Worm (Caenorhabditis elegans): ENCODE results near the gene C44C10.12.
A peak's percentile ranks its signal among the peaks of the same experiment; 100 is the strongest.

The C44C10.12 gene

DNA sequence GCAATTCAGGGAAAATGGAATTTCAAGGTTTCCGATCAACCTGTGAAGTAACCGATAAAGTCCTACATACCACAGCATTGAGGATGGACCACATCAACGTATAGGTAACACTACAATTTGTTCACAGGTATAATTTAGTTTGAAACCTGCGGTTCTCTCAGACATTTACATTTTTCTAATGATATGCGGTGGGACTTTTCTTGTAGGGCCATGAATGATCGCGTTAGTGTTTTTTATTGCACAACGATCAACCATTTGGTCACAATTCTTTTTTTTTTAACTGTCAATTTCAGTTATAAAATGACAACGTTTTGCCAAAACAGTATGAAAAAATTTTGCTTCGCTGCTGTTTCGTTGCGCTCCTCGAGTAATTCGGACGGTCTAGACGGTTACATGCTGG is at the start of gene C44C10.12:
C44C10.12 (plus strand) TSS at position 301 of the 400 bp plus-strand sequence.
- no peak for TF ChIP-seq zag-1 (tag; optimal IDR thresholded peaks at IDR 0.05)

DNA sequence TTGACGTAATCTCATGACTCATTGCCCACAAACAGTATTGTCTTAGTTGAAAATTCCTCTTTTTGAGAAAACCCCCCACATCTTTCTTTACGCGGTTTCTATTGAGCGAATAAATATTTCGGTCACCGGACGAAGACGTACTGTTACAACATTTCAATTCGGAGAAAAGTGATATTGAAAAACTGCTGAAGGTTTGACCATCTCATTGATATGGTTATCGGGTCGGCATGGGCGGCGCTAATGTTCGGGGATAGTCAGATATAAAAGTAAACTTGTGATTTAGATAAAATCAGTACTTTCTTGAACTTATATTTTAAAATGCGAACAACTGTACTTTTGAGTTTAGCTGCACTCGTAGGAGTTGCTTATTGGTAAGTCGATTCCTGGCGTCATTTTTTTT is 49.6 kb upstream of the C44C10.12 start, which contains the start of gene T04F8.8:
T04F8.8 (plus strand) TSS at position 301 of the 400 bp plus-strand sequence.
- peak; percentile 10 for TF ChIP-seq nhr-71 (tag; optimal IDR thresholded peaks at IDR 0.05)
- TF ChIP-seq elt-3 (tag; optimal IDR thresholded peaks at IDR 0.05): peak in 1 of 6 experiments; percentile 16
- peak; percentile 22 for TF ChIP-seq lin-14 (GFP tag; optimal IDR thresholded peaks at IDR 0.05)
- peak; percentile 47 for TF ChIP-seq blmp-1 (tag; optimal IDR thresholded peaks at IDR 0.05)
- no peak for TF ChIP-seq sup-37 (GFP tag; optimal IDR thresholded peaks at IDR 0.05)

DNA sequence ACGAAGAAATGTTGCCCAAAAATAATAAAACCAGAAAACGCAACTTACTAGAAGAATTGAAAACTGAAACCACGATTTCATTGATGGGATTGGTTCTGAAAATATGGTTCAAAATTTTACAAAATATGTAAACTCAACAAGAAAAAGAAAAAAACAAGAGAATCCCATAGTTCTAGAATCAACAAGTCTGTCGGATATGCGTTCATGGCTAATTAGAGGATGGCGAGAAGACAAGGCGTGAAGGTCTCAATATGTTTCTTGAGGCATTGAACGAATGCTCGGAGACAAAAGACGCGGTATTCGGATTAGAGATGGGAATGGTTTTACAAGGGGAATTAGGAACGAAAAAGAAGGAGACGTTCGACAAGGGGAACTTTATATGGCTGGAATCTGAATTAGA is 46.0 kb upstream of the C44C10.12 start, which contains the start of gene cutl-11:
cutl-11 (minus strand) TSS at position 101 of the 400 bp plus-strand sequence.
- TF ChIP-seq C04F5.9 (tag; optimal IDR thresholded peaks at IDR 0.05) (no peak), fkh-10 (GFP tag; optimal IDR thresholded peaks at IDR 0.05) (no peak), aha-1 (tag; optimal IDR thresholded peaks at IDR 0.05) (no peak), ama-1 (optimal IDR thresholded peaks at IDR 0.05) (no peak), nhr-11 (tag; optimal IDR thresholded peaks at IDR 0.05) (no peak), F16B12.6 (tag; optimal IDR thresholded peaks at IDR 0.05) (no peak), unc-62 (GFP tag; optimal IDR thresholded peaks at IDR 0.05) (no peak), snpc-4 (tag; optimal IDR thresholded peaks at IDR 0.05) (no peak), C34B4.2 (tag; optimal IDR thresholded peaks at IDR 0.05) (no peak), C16A3.4 (tag; optimal IDR thresholded peaks at IDR 0.05) (no peak), egl-27 (tag; optimal IDR thresholded peaks at IDR 0.05) (no peak), nhr-20 (tag; optimal IDR thresholded peaks at IDR 0.05) (no peak), nhr-90 (tag; optimal IDR thresholded peaks at IDR 0.05; ENCODE audit: poor library complexity) (no peak), vab-15 (tag; optimal IDR thresholded peaks at IDR 0.05) (no peak), dsc-1 (tag; optimal IDR thresholded peaks at IDR 0.05) (no peak)

DNA sequence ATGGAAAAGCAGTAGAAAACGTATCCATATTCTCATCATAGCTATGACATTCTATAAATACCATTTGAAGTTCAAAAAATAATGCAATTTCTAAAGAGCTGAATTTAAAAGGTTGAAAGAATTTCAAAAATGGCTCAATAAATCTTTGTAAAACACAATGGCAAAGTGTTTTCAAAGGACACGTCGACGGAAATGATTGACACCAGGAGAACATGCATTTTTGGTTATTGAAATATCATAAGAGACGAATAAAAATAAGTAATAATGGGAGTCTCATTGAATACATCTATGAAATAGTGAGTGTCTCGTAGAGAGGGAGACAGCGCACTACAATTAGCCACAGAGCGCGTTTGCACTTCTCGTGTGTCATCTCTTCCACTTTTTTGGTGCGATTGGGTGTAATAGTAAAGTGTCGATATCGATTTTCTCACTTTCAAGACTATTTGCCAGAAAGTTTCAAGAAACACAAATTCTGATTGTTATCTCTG is 40.2 kb upstream of the C44C10.12 start, which contains the start of gene T04F8.2:
T04F8.2 (minus strand) TSS at position 51 of the 488 bp plus-strand sequence.
- TF ChIP-seq swsn-7 (tag; optimal IDR thresholded peaks at IDR 0.05) (peak; percentile 65), nhr-90 (tag; optimal IDR thresholded peaks at IDR 0.05; ENCODE audit: poor library complexity) (peak; percentile 24), snpc-4 (tag; optimal IDR thresholded peaks at IDR 0.05) (no peak), vab-15 (tag; optimal IDR thresholded peaks at IDR 0.05) (peak; percentile 94), nhr-20 (tag; optimal IDR thresholded peaks at IDR 0.05) (peak; percentile 82), lin-39 (tag; optimal IDR thresholded peaks at IDR 0.05) (no peak), rnt-1 (tag; optimal IDR thresholded peaks at IDR 0.05) (peak; percentile 52), nhr-19 (GFP tag; conservative IDR thresholded peaks at IDR 0.05) (peak; percentile 29), elt-2 (tag; optimal IDR thresholded peaks at IDR 0.05) (peak; percentile 28), hlh-4 (tag; optimal IDR thresholded peaks at IDR 0.05) (no peak), unc-86 (tag; optimal IDR thresholded peaks at IDR 0.05) (no peak), fos-1 (tag; optimal IDR thresholded peaks at IDR 0.05) (peak; percentile 30), zag-1 (tag; optimal IDR thresholded peaks at IDR 0.05) (no peak), nhr-77 (tag; optimal IDR thresholded peaks at IDR 0.05) (peak; percentile 32), nhr-237 (tag; optimal IDR thresholded peaks at IDR 0.05) (no peak), nhr-85 (tag) (peak; percentile 79), aly-2 (tag; optimal IDR thresholded peaks at IDR 0.05) (no peak), lsy-2 (tag; optimal IDR thresholded peaks at IDR 0.05) (peak; percentile 41 to 70), mdl-1 (tag; optimal IDR thresholded peaks at IDR 0.05) (peak in 1 of 2 experiments; percentile 58), sptf-1 (tag; optimal IDR thresholded peaks at IDR 0.05) (no peak), hlh-17 (GFP tag; optimal IDR thresholded peaks at IDR 0.05; ENCODE audit: borderline replicate concordance) (no peak), elt-3 (tag; optimal IDR thresholded peaks at IDR 0.05) (peak in 1 of 6 experiments; percentile 8), C04F5.9 (tag; optimal IDR thresholded peaks at IDR 0.05) (no peak), jun-1 (tag; optimal IDR thresholded peaks at IDR 0.05) (peak; percentile 51), skn-1 (tag; optimal IDR thresholded peaks at IDR 0.05) (peak; percentile 50), aha-1 (tag; optimal IDR thresholded peaks at IDR 0.05) (no peak), unc-62 (GFP tag; optimal IDR thresholded peaks at IDR 0.05) (no peak), alr-1 (tag; optimal IDR thresholded peaks at IDR 0.05; ENCODE audit: borderline replicate concordance) (no peak), nhr-71 (tag; optimal IDR thresholded peaks at IDR 0.05) (peak; percentile 72), lin-35 (GFP tag; optimal IDR thresholded peaks at IDR 0.05) (peak; percentile 54 to 59), fkh-4 (tag; optimal IDR thresholded peaks at IDR 0.05; ENCODE audit: borderline replicate concordance) (no peak), blmp-1 (tag; optimal IDR thresholded peaks at IDR 0.05) (peak; percentile 64), isw-1 (GFP tag; IDR thresholded peaks at IDR 0.05) (peak; percentile 17; the same call in 1 of the 2 replicates), C16A3.4 (tag; optimal IDR thresholded peaks at IDR 0.05) (peak; percentile 88), lin-13 (GFP tag; optimal IDR thresholded peaks at IDR 0.05) (no peak), irx-1 (tag; optimal IDR thresholded peaks at IDR 0.05) (no peak)

All from whole organism, L1 larva.